Worm (Caenorhabditis elegans): ENCODE results near the gene pax-1.

DNA sequence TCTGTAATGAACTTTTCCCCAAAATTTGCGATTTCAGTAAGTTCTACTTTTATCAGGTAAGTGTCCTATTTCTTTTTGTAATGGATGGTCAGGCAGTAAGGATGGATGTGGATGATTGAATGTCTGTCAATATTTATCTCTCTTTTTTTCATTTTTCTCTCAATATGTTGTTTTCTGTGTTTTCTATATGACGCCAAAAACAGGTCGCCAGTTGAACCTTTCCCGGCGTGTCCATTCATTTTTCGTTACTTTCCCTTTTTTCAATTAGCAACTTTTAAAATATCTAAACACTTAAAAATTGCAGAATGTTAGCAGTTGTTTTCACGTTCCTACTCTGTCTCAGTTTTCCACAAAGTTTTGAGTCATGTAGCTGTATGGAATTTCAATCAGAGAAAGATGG, 17.8 kb upstream of the pax-1 start, which contains the start of gene timp-1:
- TF ChIP-seq sea-2 (GFP tag; optimal IDR thresholded peaks at IDR 0.05) (no peak), pqm-1 (tag; optimal IDR thresholded peaks at IDR 0.05) (no peak), pha-4 (tag; optimal IDR thresholded peaks at IDR 0.05) (no peak), zag-1 (tag; optimal IDR thresholded peaks at IDR 0.05) (no peak), ceh-28 (tag; optimal IDR thresholded peaks at IDR 0.05) (no peak), nhr-11 (tag; optimal IDR thresholded peaks at IDR 0.05) (no peak), unc-62 (GFP tag; optimal IDR thresholded peaks at IDR 0.05) (no peak), nhr-25 (tag; optimal IDR thresholded peaks at IDR 0.05) (no peak), R02D3.7 (tag; optimal IDR thresholded peaks at IDR 0.05) (no peak), nhr-67 (tag; optimal IDR thresholded peaks at IDR 0.05) (no peak), ama-1 (optimal IDR thresholded peaks at IDR 0.05) (no peak), unc-39 (tag; optimal IDR thresholded peaks at IDR 0.05) (no peak), snpc-4 (tag; optimal IDR thresholded peaks at IDR 0.05) (no peak)
